Fruit fly (Drosophila melanogaster) Kc167 (cell line): ENCODE measurements around the gene Cp16.

Experiments
- Myc ChIP-seq: fragments of >200 bp; optimal IDR thresholded peaks from 2 replicates; lab custom pipeline; 2017; ENCODE audit warnings: missing external identifiers
- Sin3A ChIP-seq: fragments of >200 bp; optimal IDR thresholded peaks from 2 replicates; lab custom pipeline; 2018; ENCODE audit warnings: missing external identifiers
- h ChIP-seq: fragments of >200 bp; optimal IDR thresholded peaks from 3 replicates; lab custom pipeline; 2018; ENCODE audit warnings: missing external identifiers
- psq ChIP-seq: fragments of >200 bp; optimal IDR thresholded peaks from 2 replicates; lab custom pipeline; 2017; ENCODE audit warnings: missing external identifiers

DNA sequence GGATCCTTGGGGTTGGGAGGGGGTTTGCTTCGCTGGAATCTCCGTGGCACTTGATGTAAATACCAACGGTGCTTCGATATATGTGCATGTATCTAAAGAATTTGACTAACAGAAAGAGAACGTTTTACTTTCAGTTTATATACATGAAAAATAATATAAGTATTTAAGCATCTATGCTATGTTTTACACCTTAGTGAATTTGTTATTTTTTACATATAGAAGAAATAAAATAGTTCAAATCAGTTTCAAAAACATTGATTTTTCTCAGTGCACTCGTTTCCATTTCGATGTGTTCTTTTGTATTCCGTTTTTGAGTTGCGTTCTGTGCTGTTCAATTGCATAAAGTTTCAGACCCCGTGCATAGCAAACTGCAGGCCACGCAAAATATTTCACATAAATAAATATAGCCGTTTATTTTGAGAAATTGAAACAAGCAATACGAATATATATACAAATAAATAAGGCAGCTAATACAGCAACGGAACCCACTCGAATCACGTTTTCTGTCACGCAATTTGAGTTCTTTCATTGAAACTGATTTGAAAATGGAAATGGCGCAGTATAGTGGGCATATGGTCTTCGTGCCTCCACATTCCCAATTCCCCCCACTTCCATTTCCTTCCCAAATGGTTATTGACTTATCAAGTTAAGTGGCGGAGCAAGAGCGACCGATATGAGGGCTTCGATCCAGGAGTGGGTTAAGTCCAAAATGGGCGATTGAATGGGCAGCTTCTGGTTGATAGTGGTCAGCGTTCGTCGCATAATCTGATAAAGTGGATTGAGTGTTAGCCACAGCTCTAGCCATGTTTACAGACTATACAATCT is 49.0 kb upstream of the Cp16 start:
- no peak for TF ChIP-seq psq (lab: Kevin White, UChicago)
- TF ChIP-seq h (lab: Kevin White, UChicago), result no peak
- no peak for TF ChIP-seq Myc
- no peak for TF ChIP-seq Sin3A (lab: Kevin White, UChicago)
